Worm (Caenorhabditis elegans) whole organism, mixed stage, embryonic: Measurements from ENCODE around the gene F59B2.3.

Experiments used
- M03D4.4 ChIP-seq: sonication (generic microtip); optimal IDR thresholded peaks from 2 replicates; lab custom pipeline; 2017; ENCODE audit warnings: mild to moderate bottlenecking, missing genetic modification characterization, missing compliant biosample characterization
- bed-3 ChIP-seq: fragments of 200-800 bp; sonication (Bioruptor generic); optimal IDR thresholded peaks from 3 replicates; lab custom pipeline; 2018; ENCODE audit warnings: mild to moderate bottlenecking, missing genetic modification characterization, moderate library complexity, missing compliant biosample characterization
- blmp-1 ChIP-seq: fragments of 150-350 bp; optimal IDR thresholded peaks from 2 replicates; lab custom pipeline; 2014; ENCODE audit warnings: missing biosample characterization, missing genetic modification characterization
- ceh-39 ChIP-seq: fragments of 150-350 bp; optimal IDR thresholded peaks from 2 replicates; lab custom pipeline; 2014; ENCODE audit warnings: missing biosample characterization, missing genetic modification characterization
- ceh-43 ChIP-seq: fragments of 200-800 bp; sonication (Bioruptor generic); optimal IDR thresholded peaks from 2 replicates; lab custom pipeline; 2018; ENCODE audit warnings: mild to moderate bottlenecking, missing genetic modification characterization, moderate library complexity, missing compliant biosample characterization
- ceh-83 ChIP-seq: fragments of 200-800 bp; sonication (Bioruptor generic); optimal IDR thresholded peaks from 2 replicates; lab custom pipeline; 2018; ENCODE audit warnings: mild to moderate bottlenecking, missing genetic modification characterization, missing compliant biosample characterization
- ces-1 ChIP-seq: fragments of 150-350 bp; optimal IDR thresholded peaks from 2 replicates; lab custom pipeline; 2014; ENCODE audit warnings: missing biosample characterization, missing genetic modification reagents, missing genetic modification characterization
- cnd-1 ChIP-seq: fragments of 200-800 bp; sonication (Bioruptor generic); optimal IDR thresholded peaks from 2 replicates; lab custom pipeline; 2018; ENCODE audit warnings: mild to moderate bottlenecking, missing genetic modification characterization, missing compliant biosample characterization
- drap-1 ChIP-seq: fragments of 200-800 bp; sonication (Bioruptor generic); optimal IDR thresholded peaks from 3 replicates; lab custom pipeline; 2018; ENCODE audit warnings: mild to moderate bottlenecking, missing genetic modification characterization, missing compliant biosample characterization
- elt-1 ChIP-seq: sonication (generic microtip); optimal IDR thresholded peaks from 2 replicates; lab custom pipeline; 2017; ENCODE audit warnings: missing genetic modification characterization, mild to moderate bottlenecking, missing compliant biosample characterization, antibody characterized with exemption, moderate library complexity, borderline replicate concordance; ENCODE audit not compliant: insufficient read depth
- elt-3 ChIP-seq: fragments of 150-350 bp; optimal IDR thresholded peaks from 2 replicates; lab custom pipeline; 2014; ENCODE audit warnings: missing biosample characterization, missing genetic modification characterization
- flh-1 ChIP-seq: fragments of 200-800 bp; sonication (Bioruptor generic); optimal IDR thresholded peaks from 2 replicates; lab custom pipeline; 2018; ENCODE audit warnings: mild to moderate bottlenecking, missing genetic modification characterization, moderate library complexity, missing compliant biosample characterization
- ham-2 ChIP-seq: fragments of 200-800 bp; sonication (Bioruptor generic); optimal IDR thresholded peaks from 2 replicates; lab custom pipeline; 2018; ENCODE audit warnings: mild to moderate bottlenecking, missing genetic modification characterization, missing compliant biosample characterization
- hlh-1 ChIP-seq: fragments of 150-350 bp; optimal IDR thresholded peaks from 2 replicates; lab custom pipeline; 2014; ENCODE audit warnings: missing biosample characterization, missing genetic modification reagents, missing genetic modification characterization
- lin-13 ChIP-seq: fragments of 150-350 bp; optimal IDR thresholded peaks from 2 replicates; lab custom pipeline; 2014; ENCODE audit warnings: missing biosample characterization, missing genetic modification characterization
- lin-32 ChIP-seq: fragments of 200-800 bp; sonication (Bioruptor generic); optimal IDR thresholded peaks from 2 replicates; lab custom pipeline; 2018; ENCODE audit warnings: mild to moderate bottlenecking, missing genetic modification characterization, missing compliant biosample characterization
- lsy-2 ChIP-seq: fragments of 150-350 bp; optimal IDR thresholded peaks from 2 replicates; lab custom pipeline; 2014; ENCODE audit warnings: missing biosample characterization, missing genetic modification characterization
- mab-5 ChIP-seq: fragments of 150-350 bp; optimal IDR thresholded peaks from 2 replicates; lab custom pipeline; 2014; ENCODE audit warnings: missing biosample characterization, missing genetic modification characterization
- mep-1 ChIP-seq: fragments of 150-350 bp; optimal IDR thresholded peaks from 2 replicates; lab custom pipeline; 2017; ENCODE audit warnings: missing biosample characterization, missing genetic modification reagents, missing genetic modification characterization, inconsistent platforms
- mls-2 ChIP-seq: sonication (generic microtip); optimal IDR thresholded peaks from 2 replicates; lab custom pipeline; 2016; ENCODE audit warnings: mild to moderate bottlenecking, missing genetic modification characterization, moderate library complexity, missing compliant biosample characterization
- nhr-12 ChIP-seq: fragments of 150-350 bp; optimal IDR thresholded peaks from 2 replicates; lab custom pipeline; 2014; ENCODE audit warnings: missing biosample characterization, missing genetic modification characterization
- nhr-2 ChIP-seq: fragments of 150-350 bp; optimal IDR thresholded peaks from 2 replicates; lab custom pipeline; 2014; ENCODE audit warnings: missing biosample characterization, missing genetic modification characterization
- nhr-237 ChIP-seq: fragments of 150-350 bp; optimal IDR thresholded peaks from 2 replicates; lab custom pipeline; 2014; ENCODE audit warnings: missing biosample characterization, missing genetic modification characterization
- nhr-28 ChIP-seq: fragments of 150-350 bp; optimal IDR thresholded peaks from 2 replicates; lab custom pipeline; 2014; ENCODE audit warnings: missing biosample characterization, missing genetic modification characterization
- nhr-76 ChIP-seq: sonication (generic microtip); optimal IDR thresholded peaks from 2 replicates; lab custom pipeline; 2017; ENCODE audit warnings: missing biosample characterization, missing genetic modification characterization
- pha-4 ChIP-seq: fragments of 150-350 bp; optimal IDR thresholded peaks from 2 replicates; lab custom pipeline; 2018; ENCODE audit warnings: missing biosample characterization, missing genetic modification reagents, missing genetic modification characterization
- sem-2 ChIP-seq: fragments of 200-800 bp; sonication (Bioruptor generic); optimal IDR thresholded peaks from 2 replicates; lab custom pipeline; 2018; ENCODE audit warnings: mild to moderate bottlenecking, missing genetic modification characterization, missing compliant biosample characterization
- snpc-4 ChIP-seq: fragments of 150-350 bp; optimal IDR thresholded peaks from 2 replicates; lab custom pipeline; 2014; ENCODE audit warnings: missing biosample characterization, missing genetic modification characterization
- sptf-1 ChIP-seq: sonication (generic microtip); optimal IDR thresholded peaks from 2 replicates; lab custom pipeline; 2017; ENCODE audit warnings: mild to moderate bottlenecking, missing genetic modification characterization, moderate library complexity, missing compliant biosample characterization
- tbx-8 ChIP-seq: fragments of 200-800 bp; sonication (Bioruptor generic); optimal IDR thresholded peaks from 2 replicates; lab custom pipeline; 2018; ENCODE audit warnings: mild to moderate bottlenecking, missing genetic modification characterization, moderate library complexity, missing compliant biosample characterization
- unc-120 ChIP-seq: sonication (generic microtip); optimal IDR thresholded peaks from 2 replicates; lab custom pipeline; 2017; ENCODE audit warnings: missing genetic modification characterization, missing compliant biosample characterization; ENCODE audit not compliant: poor library complexity, severe bottlenecking
- unc-39 ChIP-seq: fragments of 150-350 bp; optimal IDR thresholded peaks from 2 replicates; lab custom pipeline; 2014; ENCODE audit warnings: missing biosample characterization, missing genetic modification characterization
- unc-62 ChIP-seq: fragments of 150-350 bp; optimal IDR thresholded peaks from 2 replicates; lab custom pipeline; 2014; ENCODE audit warnings: missing biosample characterization, missing genetic modification reagents, missing genetic modification characterization
- zip-8 ChIP-seq: fragments of 150-350 bp; optimal IDR thresholded peaks from 2 replicates; lab custom pipeline; 2014; ENCODE audit warnings: missing biosample characterization, missing genetic modification characterization
- ztf-11 ChIP-seq: fragments of 150-350 bp; optimal IDR thresholded peaks from 2 replicates; lab custom pipeline; 2014; ENCODE audit warnings: missing biosample characterization, missing genetic modification characterization

F59B2.3 gene

DNA sequence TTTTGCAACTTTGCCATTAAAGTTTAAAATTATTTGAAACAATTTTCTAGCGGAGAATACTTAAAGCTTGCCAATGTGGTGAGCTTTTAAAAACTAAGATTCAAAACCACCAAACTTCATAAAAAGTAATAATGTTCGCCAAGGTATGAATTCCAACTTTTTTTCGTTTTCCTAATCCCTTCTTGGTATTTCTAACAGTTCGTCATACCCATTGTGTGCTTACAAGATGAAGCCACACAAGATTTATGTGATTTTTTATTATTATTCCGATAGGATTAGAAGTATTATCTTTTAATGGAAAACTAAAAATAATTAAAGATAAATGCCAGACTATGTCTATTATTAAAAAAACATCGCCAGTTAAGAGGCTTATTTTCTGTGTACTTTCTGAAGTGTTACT, 11.5 kb downstream of the F59B2.3 start:
- TF ChIP-seq nhr-76 (tag; lab: Kevin White, UChicago) (no peak), lin-13 (tag; lab: Kevin White, UChicago) (no peak), unc-62 (GFP tag; lab: Kevin White, UChicago) (no peak), drap-1 (no peak)

ce11 chrIII:8986872-8987271, 12.7 kb downstream of the F59B2.3 start:
- TF ChIP-seq elt-3 (tag; lab: Kevin White, UChicago): peak; percentile 90
- TF ChIP-seq hlh-1 (tag; lab: Kevin White, UChicago): peak; percentile 5
- no peak for TF ChIP-seq cnd-1 (tag; lab: Kevin White, UChicago)

DNA sequence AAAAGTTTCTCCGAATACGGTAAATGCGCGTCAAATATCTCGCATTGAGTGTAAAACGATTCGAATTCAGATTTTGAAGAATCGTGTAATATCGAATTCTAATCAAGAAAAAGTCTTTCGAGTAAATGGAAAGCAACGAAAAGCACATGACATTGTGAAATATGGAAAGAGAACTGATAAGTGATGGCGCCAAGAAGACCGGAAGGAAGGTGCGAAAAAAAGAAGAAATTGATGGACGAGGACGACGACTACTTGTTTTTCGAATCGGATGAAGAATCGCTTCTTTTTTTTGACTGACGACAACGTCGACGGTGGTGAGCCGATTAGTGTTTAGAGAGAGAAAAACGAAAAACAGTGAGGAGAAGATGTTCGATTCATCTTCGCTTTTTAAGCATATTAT, 13.6 kb downstream of the F59B2.3 start:
- TF ChIP-seq ces-1 (GFP tag; lab: Kevin White, UChicago): no peak
- TF ChIP-seq snpc-4 (tag; lab: Kevin White, UChicago): no peak
- TF ChIP-seq ceh-39: no peak
- TF ChIP-seq ceh-43 (GFP tag; lab: Kevin White, UChicago): no peak
- TF ChIP-seq ceh-83 (GFP tag; lab: Kevin White, UChicago): no peak
- no peak for TF ChIP-seq mab-5 (tag; lab: Kevin White, UChicago)
- TF ChIP-seq bed-3 (GFP tag; lab: Kevin White, UChicago): no peak
- TF ChIP-seq unc-62 (GFP tag; lab: Kevin White, UChicago): no peak
- no peak for TF ChIP-seq lin-13 (tag; lab: Kevin White, UChicago)
- TF ChIP-seq ztf-11 (tag; lab: Kevin White, UChicago): no peak
- TF ChIP-seq zip-8 (tag; lab: Kevin White, UChicago): no peak
- no peak for TF ChIP-seq M03D4.4 (tag; lab: Kevin White, UChicago)

DNA sequence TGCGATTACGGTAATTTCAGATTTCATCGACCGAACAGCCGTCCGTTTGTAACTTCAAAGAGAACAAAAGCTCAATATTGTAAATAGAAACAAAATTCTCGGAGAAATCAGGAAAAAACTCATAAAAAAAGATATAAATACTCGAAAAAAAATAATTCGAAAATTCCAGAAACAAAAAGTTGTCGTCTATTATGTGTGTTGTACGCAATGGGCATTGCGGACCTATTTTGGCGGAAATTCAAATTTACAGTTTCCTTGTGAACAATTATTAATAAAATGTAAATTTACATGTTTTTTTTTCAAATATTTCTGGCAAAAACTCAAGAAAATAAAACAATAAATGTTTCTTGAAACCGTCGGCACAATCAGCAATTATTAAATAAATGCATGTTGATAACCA, 14.1 kb downstream of the F59B2.3 start:
- no peak for TF ChIP-seq drap-1
- no peak for TF ChIP-seq mab-5 (tag; lab: Kevin White, UChicago)
- TF ChIP-seq mls-2: no peak
- TF ChIP-seq ceh-43 (GFP tag; lab: Kevin White, UChicago): no peak
- TF ChIP-seq unc-39 (tag; lab: Kevin White, UChicago): no peak
- no peak for TF ChIP-seq cnd-1 (tag; lab: Kevin White, UChicago)
- no peak for TF ChIP-seq tbx-8 (GFP tag; lab: Kevin White, UChicago)
- no peak for TF ChIP-seq pha-4 (tag; lab: Kevin White, UChicago)
- TF ChIP-seq zip-8 (tag; lab: Kevin White, UChicago): no peak
- no peak for TF ChIP-seq ces-1 (GFP tag; lab: Kevin White, UChicago)
- no peak for TF ChIP-seq sptf-1
- no peak for TF ChIP-seq nhr-12 (tag; lab: Kevin White, UChicago)
- no peak for TF ChIP-seq lin-13 (tag; lab: Kevin White, UChicago)
- no peak for TF ChIP-seq ceh-39

DNA sequence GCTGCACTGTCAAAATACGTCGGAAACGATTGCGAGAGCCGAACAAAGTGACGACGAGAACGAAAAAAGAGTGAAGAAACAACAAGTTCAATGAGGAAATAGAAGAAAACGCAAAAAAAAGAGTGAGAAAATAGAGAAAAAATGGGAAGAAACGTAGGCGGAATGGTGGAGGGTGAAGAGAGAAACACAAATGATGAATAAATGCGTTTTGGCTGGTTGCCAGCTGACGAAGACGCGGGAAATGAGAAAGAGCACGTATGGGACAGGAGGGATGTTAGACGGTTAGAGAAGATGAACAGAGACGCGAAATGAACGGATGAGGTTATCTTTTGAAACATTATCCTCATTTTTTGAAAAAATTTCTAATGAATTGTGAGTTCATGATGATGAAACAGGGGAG, 14.6 kb downstream of the F59B2.3 start:
- TF ChIP-seq mep-1 (tag; lab: Kevin White, UChicago) (peak; percentile 1), nhr-12 (tag; lab: Kevin White, UChicago) (no peak), nhr-76 (tag; lab: Kevin White, UChicago) (no peak), ceh-43 (GFP tag; lab: Kevin White, UChicago) (no peak), zip-8 (tag; lab: Kevin White, UChicago) (no peak), elt-3 (tag; lab: Kevin White, UChicago) (no peak), nhr-237 (peak; percentile 6), drap-1 (no peak), nhr-2 (tag; lab: Kevin White, UChicago) (no peak), elt-1 (no peak), sem-2 (GFP tag; lab: Kevin White, UChicago) (no peak), lsy-2 (tag; lab: Kevin White, UChicago) (no peak), flh-1 (GFP tag; lab: Kevin White, UChicago) (no peak), M03D4.4 (tag; lab: Kevin White, UChicago) (no peak), snpc-4 (tag; lab: Kevin White, UChicago) (no peak), lin-13 (tag; lab: Kevin White, UChicago) (no peak), pha-4 (tag; lab: Kevin White, UChicago) (no peak), lin-32 (GFP tag; lab: Kevin White, UChicago) (peak; percentile 27), bed-3 (GFP tag; lab: Kevin White, UChicago) (no peak), sptf-1 (no peak), unc-39 (tag; lab: Kevin White, UChicago) (no peak), ceh-39 (no peak), blmp-1 (tag; lab: Kevin White, UChicago) (no peak), unc-120 (tag; lab: Kevin White, UChicago) (peak; percentile 56), mab-5 (tag; lab: Kevin White, UChicago) (no peak), mls-2 (peak; percentile 9), ceh-83 (GFP tag; lab: Kevin White, UChicago) (no peak), ces-1 (GFP tag; lab: Kevin White, UChicago) (peak; percentile 86), hlh-1 (tag; lab: Kevin White, UChicago) (peak; percentile 93), tbx-8 (GFP tag; lab: Kevin White, UChicago) (no peak), ztf-11 (tag; lab: Kevin White, UChicago) (no peak), cnd-1 (tag; lab: Kevin White, UChicago) (no peak), ham-2 (GFP tag; lab: Kevin White, UChicago) (no peak), nhr-28 (tag; lab: Kevin White, UChicago) (no peak), unc-62 (GFP tag; lab: Kevin White, UChicago) (peak; percentile 79)
- TF ChIP-seq, all 35 proteins: peak for 8
